Worm (Caenorhabditis elegans) whole organism, L4 larva: Measurements from ENCODE around the gene F14H3.14.

Experiments
- ama-1 ChIP-seq: fragments of 150-350 bp; optimal IDR thresholded peaks from 2 replicates; lab custom pipeline; 2014; ENCODE audit warnings: inconsistent platforms, mixed read lengths
- ceh-28 ChIP-seq: fragments of 150-350 bp; optimal IDR thresholded peaks from 2 replicates; lab custom pipeline; 2014; ENCODE audit warnings: missing biosample characterization, missing genetic modification reagents, missing genetic modification characterization
- fos-1 ChIP-seq: fragments of 150-350 bp; optimal IDR thresholded peaks from 2 replicates; lab custom pipeline; 2014; ENCODE audit warnings: missing biosample characterization, missing genetic modification characterization
- lim-7 ChIP-seq: fragments of 200-800 bp; sonication (Bioruptor generic); IDR thresholded peaks from 2 replicates; pipeline ENCODE4 v1.3.6; 2022; ENCODE audit warnings: missing genetic modification characterization, missing compliant biosample characterization
- nhr-102 ChIP-seq: sonication (generic microtip); optimal IDR thresholded peaks from 2 replicates; lab custom pipeline; 2016; ENCODE audit warnings: mild to moderate bottlenecking, missing genetic modification characterization, moderate library complexity, missing compliant biosample characterization
- nhr-237 ChIP-seq: sonication (generic microtip); optimal IDR thresholded peaks from 2 replicates; lab custom pipeline; 2017; ENCODE audit warnings: missing biosample characterization, missing genetic modification characterization
- nhr-25 ChIP-seq: sonication (generic microtip); optimal IDR thresholded peaks from 2 replicates; lab custom pipeline; 2017; ENCODE audit warnings: missing genetic modification characterization, mild to moderate bottlenecking, missing compliant biosample characterization, antibody characterized with exemption, moderate library complexity, borderline replicate concordance; ENCODE audit not compliant: insufficient read depth
- nhr-41 ChIP-seq: fragments of 200-800 bp; sonication (Bioruptor generic); IDR thresholded peaks from 2 replicates; pipeline ENCODE4 v1.3.6; 2022; ENCODE audit warnings: missing genetic modification reagents, missing genetic modification characterization, missing compliant biosample characterization
- nhr-6 ChIP-seq: fragments of 150-350 bp; optimal IDR thresholded peaks from 2 replicates; lab custom pipeline; 2014; ENCODE audit warnings: missing biosample characterization, missing genetic modification characterization
- snpc-1.2 ChIP-seq: fragments of 200-800 bp; sonication (Bioruptor generic); IDR thresholded peaks from 2 replicates; pipeline ENCODE4 v1.3.6; 2022; ENCODE audit warnings: missing genetic modification reagents, missing genetic modification characterization, missing compliant biosample characterization
- tra-1 ChIP-seq: fragments of 200-800 bp; sonication (Bioruptor generic); IDR thresholded peaks from 2 replicates; pipeline ENCODE4 v1.3.6; 2022; ENCODE audit warnings: missing genetic modification reagents, missing genetic modification characterization, missing compliant biosample characterization
- unc-62 ChIP-seq, 3 experiments: fragments of 150-350 bp in 1 of 3; sonication (generic microtip); optimal IDR thresholded peaks in 2 of 3; peaks in 1 of 3; 1 replicate in 1 of 3; 2 replicates in 2 of 3; lab custom pipeline; 2014 to 2017; ENCODE audit warnings: missing biosample characterization in 3 of 3, missing genetic modification characterization in 3 of 3, missing genetic modification reagents in 3 of 3, missing genotype in 1 of 3
- zag-1 ChIP-seq: fragments of 150-350 bp; optimal IDR thresholded peaks from 2 replicates; lab custom pipeline; 2014; ENCODE audit warnings: missing biosample characterization, missing genetic modification characterization
- ztf-11 ChIP-seq: fragments of 150-350 bp; optimal IDR thresholded peaks from 2 replicates; lab custom pipeline; 2014; ENCODE audit warnings: missing biosample characterization, missing genetic modification characterization

DNA sequence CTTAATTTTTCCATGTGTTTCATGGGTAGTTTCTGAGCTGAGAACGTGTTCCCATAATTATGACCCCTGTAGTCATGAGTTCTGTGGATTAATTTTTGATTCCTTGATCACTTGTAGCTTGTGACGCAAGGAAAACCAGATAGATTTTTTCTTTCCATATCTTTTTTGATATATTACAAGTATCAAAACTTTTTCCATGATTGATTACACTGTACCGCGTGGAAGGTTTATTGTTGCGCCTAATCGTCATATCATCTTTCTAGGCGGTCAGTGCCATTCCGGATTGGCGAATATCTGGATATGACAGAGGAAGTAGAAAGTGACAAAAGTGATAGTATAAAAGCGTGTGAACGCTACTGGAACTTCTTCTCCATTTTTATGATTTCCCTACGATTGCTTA is 16.1 kb downstream of the F14H3.14 start, which contains the start of gene ZK285.2:
- TF ChIP-seq ceh-28 = no peak
- no peak for TF ChIP-seq snpc-1.2 (GFP tag; lab: Robert Waterston, UW)
- TF ChIP-seq nhr-41 (GFP tag; lab: Robert Waterston, UW) = no peak
- no peak for TF ChIP-seq tra-1 (GFP tag; lab: Robert Waterston, UW)
- no peak for TF ChIP-seq nhr-6 (tag; lab: Kevin White, UChicago)
- TF ChIP-seq ztf-11 (tag; lab: Kevin White, UChicago) = no peak
- no peak for TF ChIP-seq unc-62 (GFP tag; optimal IDR thresholded peaks at IDR 0.05 in 1 of 2; lab: Kevin White, UChicago)
- no peak for TF ChIP-seq unc-62 (tag; optimal IDR thresholded peaks at IDR 0.05; lab: Kevin White, UChicago)
- TF ChIP-seq nhr-25 = no peak
- TF ChIP-seq ama-1 (lab: Kevin White, UChicago) = no peak
- TF ChIP-seq fos-1 (tag; lab: Kevin White, UChicago) = no peak
- TF ChIP-seq nhr-102 = no peak
- TF ChIP-seq lim-7 (GFP tag; lab: Robert Waterston, UW) = no peak
- TF ChIP-seq nhr-237 = no peak
- no peak for TF ChIP-seq zag-1 (tag; lab: Kevin White, UChicago)
